4 worm cellular contexts compared by ENCODE assay signal in genomic region chrIV:2399420-2399819, ce11.
A peak's percentile ranks its signal among the peaks of the same experiment; 100 is the strongest.
TF ChIP-seq lines count a peak whose summit lies in the region.

TSS of gene Y38F2AR.10 (minus strand) at chrIV:2399520.

TF ChIP-seq in whole organism, L3 larva, 47 proteins besides CTCF, POLR2A, EP300 and RAD21:
- TF ChIP-seq fkh-10 (GFP tag; optimal IDR thresholded peaks at IDR 0.05; lab: Kevin White, UChicago), result no peak
- no peak for TF ChIP-seq nhr-237 (tag; optimal IDR thresholded peaks at IDR 0.05; lab: Kevin White, UChicago)
- TF ChIP-seq elt-2 (tag; optimal IDR thresholded peaks at IDR 0.05; lab: Kevin White, UChicago), result no peak
- TF ChIP-seq ceh-28 (tag; optimal IDR thresholded peaks at IDR 0.05; lab: Kevin White, UChicago), result peak; percentile 76
- TF ChIP-seq R02D3.7 (tag; optimal IDR thresholded peaks at IDR 0.05; lab: Kevin White, UChicago), result no peak
- TF ChIP-seq tbx-2 (tag; optimal IDR thresholded peaks at IDR 0.05; lab: Kevin White, UChicago), result no peak
- no peak for TF ChIP-seq nhr-25 (tag; optimal IDR thresholded peaks at IDR 0.05; lab: Kevin White, UChicago)

TF ChIP-seq in whole organism, L4 larva, 104 proteins besides CTCF, POLR2A, EP300 and RAD21:
- TF ChIP-seq nhr-42 (GFP tag; IDR thresholded peaks at IDR 0.05; lab: Robert Waterston, UW) (no peak), mdt-29 (GFP tag; IDR thresholded peaks at IDR 0.05; lab: Robert Waterston, UW) (no peak), ceh-28 (tag; optimal IDR thresholded peaks at IDR 0.05; lab: Kevin White, UChicago) (peak; percentile 43)

TF ChIP-seq in whole organism, late embryonic, 69 proteins besides CTCF, POLR2A, EP300 and RAD21:
- TF ChIP-seq ceh-48 (tag; optimal IDR thresholded peaks at IDR 0.05; lab: Kevin White, UChicago), result peak; percentile 22
- TF ChIP-seq ceh-9 (tag; optimal IDR thresholded peaks at IDR 0.05; lab: Kevin White, UChicago), result no peak

TF ChIP-seq in whole organism, midembryonic, 9 proteins besides CTCF, POLR2A, EP300 and RAD21:
- TF ChIP-seq cog-1 (tag; optimal IDR thresholded peaks at IDR 0.05; lab: Kevin White, UChicago) (no peak), T22C8.4 (GFP tag; IDR thresholded peaks at IDR 0.05; lab: Robert Waterston, UW) (peak; percentile 46), klf-2 (GFP tag; conservative IDR thresholded peaks at IDR 0.05; lab: Robert Waterston, UW) (no peak), flt-1 (GFP tag; IDR thresholded peaks at IDR 0.05; lab: Robert Waterston, UW) (no peak)
TF ChIP-seq in whole organism, midembryonic: peak in this region for 1.
